Fruit fly (Drosophila melanogaster) ovary, adult (tissue): Measurements from ENCODE around the gene mura.

Experiments used
- CG17801 ChIP-seq: fragments of 200-800 bp; optimal IDR thresholded peaks from 2 replicates; lab custom pipeline; 2019; ENCODE audit warnings: missing biosample characterization, mild to moderate bottlenecking, missing genetic modification characterization, moderate library complexity; ENCODE audit not compliant: partially characterized antibody

The mura gene

dm6 chr3R:9551659-9552435 is at the start of gene mura, which contains the start of gene RnpS1:
Gene mura (minus strand): TSS chr3R:9551806.
Gene RnpS1 (plus strand): TSS chr3R:9552034.
- TF ChIP-seq CG17801 (GFP tag; lab: Kevin White, UChicago) = no peak

- peak; percentile 74 for TF ChIP-seq CG17801 (GFP tag; lab: Kevin White, UChicago)
These were observed 49.0 kb upstream of the mura start for dm6 chr3R:9600558-9600959.

dm6 chr3R:9598099-9598498 is 46.5 kb upstream of the mura start:
- no peak for TF ChIP-seq CG17801 (GFP tag; lab: Kevin White, UChicago)

- no peak for TF ChIP-seq CG17801 (GFP tag; lab: Kevin White, UChicago)
These were observed 45.0 kb upstream of the mura start for dm6 chr3R:9596615-9597014.

- TF ChIP-seq CG17801 (GFP tag; lab: Kevin White, UChicago) = no peak
These were observed 44.2 kb upstream of the mura start for dm6 chr3R:9595681-9596357.

DNA sequence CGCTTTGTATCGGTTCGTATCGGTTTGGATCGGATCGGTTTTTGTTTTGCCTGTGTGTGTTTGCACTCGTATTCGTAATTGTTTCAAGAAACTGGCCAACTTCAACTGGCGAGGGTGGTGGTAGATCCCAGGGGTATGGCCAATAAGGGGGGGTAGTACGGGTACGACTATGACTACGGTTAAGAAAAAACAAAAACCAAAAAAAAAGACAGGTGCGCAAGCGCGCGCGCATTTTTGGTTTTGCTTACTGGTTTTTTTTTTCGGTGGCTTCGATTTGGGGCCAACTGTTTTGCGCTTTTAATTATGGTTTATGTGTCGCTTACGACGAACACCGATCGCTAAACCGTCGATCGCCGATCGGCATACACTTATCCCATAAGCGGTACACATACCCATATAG is 43.2 kb upstream of the mura start:
- no peak for TF ChIP-seq CG17801 (GFP tag; lab: Kevin White, UChicago)

DNA sequence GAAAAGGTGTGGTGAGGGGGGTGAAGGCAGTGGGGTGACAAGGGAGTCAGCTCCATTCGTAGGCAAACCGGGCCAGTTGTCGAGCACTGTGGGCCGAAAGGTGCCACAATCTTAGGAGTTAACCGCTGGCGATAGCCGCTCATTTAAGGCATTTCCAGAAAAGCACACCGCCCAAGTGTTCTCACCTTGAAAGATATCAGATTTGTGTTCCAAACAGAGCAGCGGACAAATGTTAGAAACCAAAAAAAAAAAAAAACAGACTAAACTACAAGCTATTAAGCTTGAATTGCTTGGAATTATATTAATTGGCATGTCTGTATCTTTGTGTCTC is 42.6 kb upstream of the mura start:
- TF ChIP-seq CG17801 (GFP tag; lab: Kevin White, UChicago) = no peak

DNA sequence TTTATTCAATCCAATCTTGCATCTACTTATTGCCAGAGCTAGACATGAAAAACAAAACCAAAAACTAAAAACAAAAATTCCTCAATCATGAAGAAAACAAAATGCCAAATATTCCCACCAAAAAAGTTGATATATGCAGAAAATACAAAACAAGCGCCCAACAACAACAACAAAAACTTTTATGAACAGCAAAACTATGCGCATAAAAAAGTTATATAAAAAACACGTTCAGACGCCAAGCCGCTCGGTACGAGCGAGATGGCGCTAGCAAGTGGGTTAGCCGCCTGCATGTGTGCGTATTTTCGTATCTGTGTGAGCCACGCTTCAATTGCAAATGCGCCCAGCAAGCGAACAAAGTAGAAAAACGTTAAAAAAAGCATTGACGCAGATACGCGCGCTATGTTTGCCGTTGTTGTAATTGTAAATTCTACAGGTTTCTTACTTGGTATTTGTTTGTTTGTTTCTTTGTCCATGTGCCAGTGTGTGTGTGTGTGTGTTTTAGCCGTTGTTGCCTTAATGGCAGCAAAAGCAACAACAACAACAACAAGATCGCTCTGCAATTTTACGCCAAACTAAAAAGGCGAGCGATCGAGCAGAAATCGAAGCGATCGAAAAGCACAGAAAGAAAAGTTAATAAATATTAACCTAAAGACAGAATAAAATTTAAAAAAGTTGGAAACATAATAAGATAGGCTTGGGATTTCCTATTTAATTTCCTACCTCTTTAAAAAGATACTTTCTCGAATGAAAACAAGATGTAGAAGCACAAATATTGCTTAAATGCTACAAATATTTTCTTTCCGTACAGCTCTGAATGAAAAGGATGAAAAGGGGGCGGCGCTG is 42.0 kb upstream of the mura start:
- peak; percentile 80 for TF ChIP-seq CG17801 (GFP tag; lab: Kevin White, UChicago)

DNA sequence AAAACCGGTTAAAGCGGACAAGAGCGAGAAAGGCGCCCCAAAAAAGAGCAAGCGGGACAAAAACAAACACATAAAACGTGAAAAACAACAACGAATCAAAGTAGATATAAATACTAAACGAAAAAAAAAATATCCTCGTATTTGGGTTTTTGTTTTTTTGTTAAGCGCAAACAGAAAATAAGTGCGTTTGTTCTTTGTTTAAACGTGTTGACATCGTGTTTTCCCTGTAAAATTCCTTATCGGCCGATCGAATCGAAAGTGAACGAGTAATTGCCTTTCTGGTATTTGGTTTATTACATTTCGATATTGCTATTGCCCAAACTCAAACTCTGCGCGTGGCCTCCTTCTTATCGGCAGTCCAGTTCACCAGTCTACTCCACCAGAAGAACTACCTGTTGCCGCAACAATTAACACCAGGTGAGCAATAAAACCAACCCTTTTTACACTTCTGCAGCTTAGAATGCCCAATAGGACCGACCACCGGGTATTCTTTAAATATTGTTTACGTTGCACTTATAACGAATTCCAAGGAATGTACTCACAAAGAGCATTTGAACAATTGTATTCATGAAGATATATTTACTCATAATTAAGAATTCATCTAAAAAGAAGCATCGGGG is 40.3 kb upstream of the mura start:
- TF ChIP-seq CG17801 (GFP tag; lab: Kevin White, UChicago) = no peak

- peak; percentile 40 for TF ChIP-seq CG17801 (GFP tag; lab: Kevin White, UChicago)
These were observed 39.4 kb upstream of the mura start, which contains the start of the genes bocks and CG8312 for dm6 chr3R:9590952-9591532. Gene bocks (minus strand): TSS chr3R:9591002. Gene CG8312 (plus strand): TSS chr3R:9591309.

DNA sequence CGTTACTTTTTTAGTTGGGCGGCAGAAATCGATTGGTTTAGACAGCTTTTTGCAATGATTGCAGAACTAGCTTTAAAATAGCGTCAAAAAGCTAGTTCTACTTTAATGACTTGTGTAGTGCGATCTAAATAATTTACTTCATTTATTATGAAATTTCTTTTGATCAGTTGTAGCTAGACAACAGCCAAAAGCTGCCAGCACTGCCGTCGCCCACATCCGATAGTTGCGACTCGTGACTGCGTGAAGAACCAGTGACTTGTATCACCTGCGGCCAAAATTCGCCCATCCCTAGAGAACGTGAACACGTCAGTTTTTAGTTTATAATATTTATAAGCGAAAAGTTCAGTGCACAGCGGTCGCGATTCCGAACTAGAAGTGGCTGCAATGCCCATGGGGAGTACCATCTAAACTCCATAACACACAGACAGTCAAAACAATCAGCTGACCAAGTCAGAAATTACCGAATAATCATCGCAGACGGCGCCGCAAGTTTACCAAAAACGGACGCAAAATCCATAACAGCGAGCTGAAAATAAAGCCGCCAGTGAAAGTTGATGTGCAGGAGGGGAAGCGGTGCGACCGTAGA is 35.1 kb upstream of the mura start, which contains the start of gene P58IPK:
Gene P58IPK, plus strand, starts transcription at position 280 of the 586 bp plus-strand sequence.
- TF ChIP-seq CG17801 (GFP tag; lab: Kevin White, UChicago) = peak; percentile 36

DNA sequence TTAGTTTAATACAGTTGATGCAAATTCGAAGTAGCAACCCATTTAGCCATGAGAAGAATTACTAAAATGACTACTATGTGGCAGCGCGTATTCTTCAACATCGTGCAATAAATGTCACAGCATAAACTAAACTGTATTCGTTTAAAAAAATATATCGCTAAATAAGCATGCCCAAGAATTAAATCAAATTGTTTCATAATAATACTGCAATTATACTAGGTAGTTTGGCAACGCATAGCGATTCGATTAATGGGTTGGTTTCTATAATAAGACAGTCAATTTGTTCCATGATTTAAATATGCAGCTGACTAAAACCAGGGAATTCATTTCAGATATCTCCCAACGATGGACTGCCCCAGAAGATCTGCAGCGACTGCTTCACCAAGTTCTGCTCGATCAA is 31.5 kb upstream of the mura start, which contains the start of gene CG33654:
Gene CG33654, minus strand, starts transcription at position 101 of the 400 bp plus-strand sequence.
- no peak for TF ChIP-seq CG17801 (GFP tag; lab: Kevin White, UChicago)

dm6 chr3R:9581973-9582372 is 30.4 kb upstream of the mura start:
- no peak for TF ChIP-seq CG17801 (GFP tag; lab: Kevin White, UChicago)

DNA sequence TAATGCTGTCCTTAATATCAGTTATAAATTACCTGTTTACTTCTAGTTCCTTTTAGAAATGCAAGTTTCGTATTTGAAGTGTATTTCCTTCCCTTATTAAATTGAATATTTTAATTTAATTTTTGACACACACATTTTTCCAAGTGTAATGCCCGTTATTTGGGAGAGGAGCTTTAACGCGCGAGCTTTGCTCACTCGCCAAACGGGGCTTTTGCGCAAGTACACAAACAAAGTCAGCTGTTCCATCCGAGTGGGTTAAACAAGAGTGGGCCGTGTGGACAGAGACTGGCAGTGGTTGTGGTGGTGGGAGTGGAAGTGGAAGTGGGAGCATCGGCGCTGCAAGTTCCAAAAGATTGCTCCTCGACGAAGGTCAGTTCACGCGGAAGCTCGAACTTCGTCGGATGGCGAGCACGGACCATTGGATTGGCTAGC is 29.5 kb upstream of the mura start, which contains the start of gene CG8301:
Gene CG8301, plus strand, starts transcription at position 218 of the 432 bp plus-strand sequence.
- TF ChIP-seq CG17801 (GFP tag; lab: Kevin White, UChicago) = peak; percentile 57
